Worm (Caenorhabditis elegans): ENCODE data around the gene T28D9.11.

Gene T28D9.11

ce11 chrII:6470985-6471384, 20.8 kb downstream of the T28D9.11 start, which contains the start of gene dgk-5:
dgk-5 (minus strand) TSS chrII:6471085.
- no peak for TF ChIP-seq unc-62 (GFP tag; optimal IDR thresholded peaks at IDR 0.05)

- TF ChIP-seq unc-62 (GFP tag; optimal IDR thresholded peaks at IDR 0.05), result no peak
These were observed 22.5 kb downstream of the T28D9.11 start for ce11 chrII:6469340-6469739.

ce11 chrII:6454671-6455070, 37.1 kb downstream of the T28D9.11 start, which contains the start of gene aptf-1:
aptf-1 (plus strand) TSS chrII:6454971.
- no peak for TF ChIP-seq unc-62 (GFP tag; optimal IDR thresholded peaks at IDR 0.05)

- TF ChIP-seq unc-62 (GFP tag; optimal IDR thresholded peaks at IDR 0.05), result no peak
These were observed 38.4 kb downstream of the T28D9.11 start, which contains the start of gene atg-16.2 for ce11 chrII:6453341-6453806. atg-16.2 (minus strand) TSS chrII:6453391.

ce11 chrII:6449656-6450055, 42.1 kb downstream of the T28D9.11 start, which contains the start of gene nhr-22:
nhr-22 (minus strand) TSS chrII:6449792.
- TF ChIP-seq unc-62 (GFP tag; optimal IDR thresholded peaks at IDR 0.05), result no peak

- TF ChIP-seq unc-62 (GFP tag; optimal IDR thresholded peaks at IDR 0.05), result no peak
These were observed 43.1 kb downstream of the T28D9.11 start for ce11 chrII:6448656-6449055.

ce11 chrII:6448189-6448588, 43.6 kb downstream of the T28D9.11 start:
- no peak for TF ChIP-seq unc-62 (GFP tag; optimal IDR thresholded peaks at IDR 0.05)

- no peak for TF ChIP-seq unc-62 (GFP tag; optimal IDR thresholded peaks at IDR 0.05)
These were observed 48.1 kb downstream of the T28D9.11 start, which contains the start of gene K06A1.2 for ce11 chrII:6443710-6444109. K06A1.2 (plus strand) TSS chrII:6444010.
